Fruit fly (Drosophila melanogaster): Measurements from ENCODE around the gene CG32320.

dm6 chr3L:1366879-1367650 is 31.3 kb upstream of the CG32320 start:
- TF ChIP-seq CG10631 (GFP tag; optimal IDR thresholded peaks at IDR 0.05) (no peak), Sox14 (GFP tag; optimal IDR thresholded peaks at IDR 0.05) (no peak), Gug (GFP tag; IDR thresholded peaks at IDR 0.05) (no peak), CG15336 (GFP tag; IDR thresholded peaks at IDR 0.05) (peak; percentile 56), CG31627 (GFP tag; optimal IDR thresholded peaks at IDR 0.05) (no peak), spab (GFP tag; optimal IDR thresholded peaks at IDR 0.05) (no peak), fkh (GFP tag; optimal IDR thresholded peaks at IDR 0.05) (no peak), CG11762 (GFP tag; optimal IDR thresholded peaks at IDR 0.05; ENCODE audit: insufficient read depth) (no peak), Eip93F (GFP tag; optimal IDR thresholded peaks at IDR 0.05) (no peak), CG34406 (GFP tag; optimal IDR thresholded peaks at IDR 0.05) (no peak), Hr39 (GFP tag; optimal IDR thresholded peaks at IDR 0.05) (no peak), CG3919 (GFP tag; optimal IDR thresholded peaks at IDR 0.05) (no peak), CG32006 (GFP tag; optimal IDR thresholded peaks at IDR 0.05) (peak; percentile 16), topi (GFP tag; optimal IDR thresholded peaks at IDR 0.05) (no peak)

All from whole organism, prepupa.